Fruit fly (Drosophila melanogaster) whole organism, pupa: ENCODE measurements around the gene Sgs1.

ENCODE experiments used
- CG10348 ChIP-seq: fragments of 200-800 bp; sonication (Bioruptor generic); IDR thresholded peaks from 2 replicates; pipeline ENCODE4 v1.3.6; 2022; ENCODE audit warnings: missing biosample characterization, missing genetic modification characterization
- CG12605 ChIP-seq: fragments of 200-800 bp; sonication (Bioruptor generic); IDR thresholded peaks from 2 replicates; pipeline ENCODE4 v1.3.6; 2022; ENCODE audit warnings: missing biosample characterization, missing genetic modification characterization
- CG13204 ChIP-seq: fragments of 200-800 bp; sonication (Bioruptor generic); optimal IDR thresholded peaks from 2 replicates; lab custom pipeline; 2018; ENCODE audit warnings: missing biosample characterization, mild to moderate bottlenecking, missing genetic modification characterization, moderate library complexity
- CG14655 ChIP-seq: fragments of 200-800 bp; sonication (Bioruptor generic); optimal IDR thresholded peaks from 3 replicates; lab custom pipeline; 2017; ENCODE audit warnings: mild to moderate bottlenecking, missing biosample characterization, missing genetic modification reagents, missing genetic modification characterization
- CG15710 ChIP-seq: fragments of 200-800 bp; sonication (Bioruptor generic); optimal IDR thresholded peaks from 2 replicates; lab custom pipeline; 2018; ENCODE audit warnings: missing biosample characterization, mild to moderate bottlenecking, missing genetic modification characterization, moderate library complexity
- CG17806 ChIP-seq: fragments of 200-800 bp; sonication (Bioruptor generic); optimal IDR thresholded peaks from 2 replicates; lab custom pipeline; 2018; ENCODE audit warnings: missing biosample characterization, mild to moderate bottlenecking, missing genetic modification characterization, moderate library complexity
- CG32121 ChIP-seq: fragments of 200-800 bp; sonication (Bioruptor generic); IDR thresholded peaks from 2 replicates; pipeline ENCODE4 v1.3.6; 2022; ENCODE audit warnings: missing biosample characterization, missing genetic modification characterization
- CG34367 ChIP-seq: fragments of 200-800 bp; sonication (Bioruptor generic); optimal IDR thresholded peaks from 2 replicates; lab custom pipeline; 2018; ENCODE audit warnings: missing biosample characterization, mild to moderate bottlenecking, missing genetic modification characterization
- CG4496 ChIP-seq: fragments of 200-800 bp; sonication (Bioruptor generic); IDR thresholded peaks from 3 replicates; pipeline ENCODE4 v1.3.6; 2022; ENCODE audit warnings: missing biosample characterization, missing genetic modification characterization
- CG8159 ChIP-seq: fragments of 200-800 bp; sonication (Bioruptor generic); optimal IDR thresholded peaks from 3 replicates; lab custom pipeline; 2018; ENCODE audit warnings: missing biosample characterization, mild to moderate bottlenecking, missing genetic modification characterization, moderate library complexity
- CG8301 ChIP-seq: fragments of 200-800 bp; sonication (Bioruptor generic); optimal IDR thresholded peaks from 2 replicates; lab custom pipeline; 2018; ENCODE audit warnings: missing biosample characterization, mild to moderate bottlenecking, missing genetic modification characterization
- CG9948 ChIP-seq: fragments of 200-800 bp; sonication (Bioruptor generic); optimal IDR thresholded peaks from 2 replicates; lab custom pipeline; 2018; ENCODE audit warnings: missing biosample characterization, mild to moderate bottlenecking, missing genetic modification characterization, moderate library complexity
- D1 ChIP-seq: fragments of 200-800 bp; sonication (Bioruptor generic); optimal IDR thresholded peaks from 2 replicates; lab custom pipeline; 2018; ENCODE audit warnings: missing biosample characterization, mild to moderate bottlenecking, missing genetic modification characterization, moderate library complexity
- EcR ChIP-seq: fragments of 200-800 bp; sonication (Bioruptor generic); optimal IDR thresholded peaks from 3 replicates; lab custom pipeline; 2019; ENCODE audit warnings: missing biosample characterization, missing genetic modification characterization, mild to moderate bottlenecking, moderate library complexity, missing genetic modification reagents
- Ets98B ChIP-seq: fragments of 200-800 bp; sonication (Bioruptor generic); IDR thresholded peaks from 2 replicates; pipeline ENCODE4 v1.3.6; 2022; ENCODE audit warnings: missing biosample characterization, missing genetic modification characterization
- Pif1A ChIP-seq: fragments of 200-800 bp; sonication (Bioruptor generic); optimal IDR thresholded peaks from 3 replicates; lab custom pipeline; 2016; ENCODE audit warnings: missing biosample characterization, missing genetic modification characterization
- Pif1B ChIP-seq: fragments of 200-800 bp; sonication (Bioruptor generic); optimal IDR thresholded peaks from 3 replicates; lab custom pipeline; 2016; ENCODE audit warnings: missing biosample characterization, missing genetic modification characterization
- Snoo ChIP-seq: fragments of 200-800 bp; sonication (Bioruptor generic); optimal IDR thresholded peaks from 3 replicates; lab custom pipeline; 2017; ENCODE audit warnings: missing biosample characterization, mild to moderate bottlenecking, missing genetic modification characterization, inconsistent platforms
- fd96Ca ChIP-seq: fragments of 200-800 bp; sonication (Bioruptor generic); IDR thresholded peaks from 3 replicates; pipeline ENCODE4 v1.3.6; 2022; ENCODE audit warnings: missing biosample characterization, missing genetic modification characterization
- gl ChIP-seq: fragments of 200-800 bp; sonication (Bioruptor generic); optimal IDR thresholded peaks from 2 replicates; lab custom pipeline; 2018; ENCODE audit warnings: missing biosample characterization, mild to moderate bottlenecking, missing genetic modification characterization
- rn ChIP-seq: fragments of 200-800 bp; sonication (Bioruptor generic); IDR thresholded peaks from 2 replicates; pipeline ENCODE4 v1.3.6; 2022; ENCODE audit warnings: missing biosample characterization, missing genetic modification characterization

The Sgs1 gene

DNA sequence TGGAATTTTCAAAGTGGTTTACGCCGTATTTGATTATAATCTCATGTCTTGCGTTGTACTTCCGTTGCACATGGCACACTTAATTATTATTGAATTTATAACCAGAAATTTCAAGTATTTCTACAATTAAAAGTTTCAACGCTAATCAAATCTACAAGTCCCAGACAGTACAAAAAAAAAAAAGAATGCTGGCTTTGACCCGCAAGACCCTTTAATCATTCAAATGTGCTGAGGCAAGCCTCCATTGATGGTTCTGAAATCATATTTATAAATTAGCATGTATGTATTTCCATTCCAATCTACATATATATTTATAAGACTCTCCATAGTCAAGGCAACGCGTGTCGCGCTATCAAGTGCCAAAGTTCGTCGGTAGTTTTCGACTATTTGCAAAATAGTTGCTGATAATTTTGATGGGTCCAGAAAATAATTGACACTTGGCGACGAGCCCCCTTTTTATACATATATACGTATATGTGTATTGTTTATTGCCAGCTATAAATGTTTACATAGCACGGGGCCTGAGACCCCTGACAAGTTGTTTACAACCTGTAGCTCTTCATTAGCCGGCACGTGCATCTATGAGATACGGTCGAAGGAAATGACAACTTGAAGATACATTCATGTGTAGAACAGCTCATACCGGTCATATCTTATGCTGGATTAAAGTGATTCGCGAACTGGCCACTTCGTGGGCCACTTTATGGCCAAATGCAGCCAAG, 40.6 kb upstream of the Sgs1 start:
- TF ChIP-seq CG32121 (GFP tag; lab: Robert Waterston, UW), result no peak
- no peak for TF ChIP-seq D1 (tag; lab: Kevin White, UChicago)
- TF ChIP-seq CG8159 (tag; lab: Kevin White, UChicago), result no peak
- peak; percentile 14 for TF ChIP-seq EcR (GFP tag; lab: Kevin White, UChicago)
- TF ChIP-seq Ets98B, result 0 out of 2 replicates have a peak, but pooled peaks have one; percentile 13
- TF ChIP-seq rn (GFP tag; lab: Robert Waterston, UW), result no peak
- TF ChIP-seq CG34367 (tag; lab: Kevin White, UChicago), result no peak
- no peak for TF ChIP-seq CG12605 (GFP tag; lab: Robert Waterston, UW)
- TF ChIP-seq fd96Ca (GFP tag; lab: Robert Waterston, UW), result no peak

DNA sequence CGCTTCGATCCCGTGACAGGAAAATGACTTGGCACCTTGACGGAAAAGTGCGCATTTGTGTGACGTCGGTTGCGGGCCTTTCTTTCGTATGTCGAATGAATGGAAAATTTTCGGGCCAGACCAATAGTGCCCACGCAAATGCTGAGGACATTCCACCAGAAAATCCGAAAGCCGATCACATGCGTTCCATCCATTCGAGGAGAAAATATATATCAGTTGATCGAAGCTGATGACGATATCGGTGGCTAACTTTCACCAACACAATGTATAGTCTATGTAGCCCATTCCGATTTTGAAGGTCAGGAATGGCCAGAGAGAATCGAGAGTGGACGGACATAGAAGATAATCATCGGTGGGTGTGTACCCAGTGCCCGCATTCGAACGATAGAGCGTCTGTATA, 39.0 kb upstream of the Sgs1 start:
- no peak for TF ChIP-seq CG4496

DNA sequence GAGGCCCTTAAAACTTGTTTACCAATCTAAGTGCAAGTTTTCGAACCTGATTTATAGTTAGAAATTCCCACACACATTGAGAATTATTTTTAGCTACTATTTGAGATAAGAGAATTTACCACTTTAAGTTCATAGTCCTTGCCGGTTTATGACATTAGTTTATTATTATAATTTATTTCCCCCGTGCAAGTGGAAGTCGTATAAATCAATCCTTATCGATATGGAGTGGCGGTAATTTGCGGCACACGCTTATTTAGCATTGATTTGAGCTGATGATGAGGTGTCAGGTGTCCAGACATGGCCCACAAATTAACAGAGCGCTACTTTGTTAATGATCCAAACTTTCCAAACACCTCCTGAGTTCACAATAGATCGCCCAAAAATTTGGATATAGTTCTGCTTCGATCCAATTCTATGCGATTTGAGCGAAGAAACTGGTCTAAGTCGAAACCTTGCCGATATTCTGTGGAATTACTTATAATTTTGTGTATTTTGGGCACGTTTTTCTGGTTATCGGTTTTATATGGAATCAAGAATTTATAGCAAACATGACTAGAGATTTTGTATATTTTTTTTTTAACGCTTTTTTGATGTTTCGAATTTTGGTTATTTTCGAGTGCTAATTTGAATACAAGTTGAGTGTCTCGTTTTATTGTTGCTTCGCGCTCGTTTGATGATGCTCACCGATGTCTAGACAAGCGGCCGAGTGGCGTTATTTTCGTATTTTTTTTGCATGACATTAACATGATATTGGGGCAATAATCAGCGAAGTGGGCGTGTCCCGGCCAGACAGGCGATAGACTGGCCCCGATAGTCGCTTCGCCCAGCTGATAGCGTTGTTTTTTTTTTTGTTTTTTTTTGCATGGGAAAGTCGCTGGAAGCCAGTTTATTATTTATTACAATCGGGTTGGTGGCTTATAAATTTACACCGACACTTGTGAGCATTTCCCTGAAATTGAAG, 37.3 kb upstream of the Sgs1 start:
- TF ChIP-seq rn (GFP tag; lab: Robert Waterston, UW), result no peak
- TF ChIP-seq Pif1A (GFP tag; lab: Kevin White, UChicago), result no peak
- no peak for TF ChIP-seq Pif1B (GFP tag; lab: Kevin White, UChicago)
- no peak for TF ChIP-seq D1 (tag; lab: Kevin White, UChicago)
- no peak for TF ChIP-seq Snoo (tag; lab: Kevin White, UChicago)
- no peak for TF ChIP-seq fd96Ca (GFP tag; lab: Robert Waterston, UW)
- no peak for TF ChIP-seq CG8159 (tag; lab: Kevin White, UChicago)
- TF ChIP-seq gl (tag; lab: Kevin White, UChicago), result no peak
- TF ChIP-seq, all 21 proteins: peak for 0

DNA sequence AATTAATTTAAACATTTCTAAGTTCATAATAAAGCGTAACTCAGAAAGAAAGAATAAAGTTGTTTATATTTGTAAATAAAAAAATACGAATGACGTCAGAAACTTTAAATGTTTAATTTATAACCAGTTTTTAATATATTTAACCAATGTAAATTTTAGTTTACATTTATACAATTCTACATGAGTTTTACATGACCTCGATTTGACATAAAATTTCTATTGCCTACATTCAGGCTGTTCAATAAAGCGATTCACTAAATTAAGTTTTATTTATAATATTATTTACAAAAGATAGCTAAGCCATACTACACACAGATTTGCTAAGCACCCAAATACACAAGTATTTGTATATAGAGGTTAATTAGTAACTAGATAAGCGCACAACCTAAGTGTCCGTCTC, 33.4 kb upstream of the Sgs1 start:
- TF ChIP-seq CG13204 (GFP tag; lab: Kevin White, UChicago) (no peak), Pif1B (GFP tag; lab: Kevin White, UChicago) (no peak), fd96Ca (GFP tag; lab: Robert Waterston, UW) (no peak), CG15710 (no peak), CG10348 (GFP tag; lab: Robert Waterston, UW) (no peak), gl (tag; lab: Kevin White, UChicago) (no peak), CG14655 (no peak), CG34367 (tag; lab: Kevin White, UChicago) (no peak), CG8301 (tag; lab: Kevin White, UChicago) (no peak), Ets98B (no peak), CG32121 (GFP tag; lab: Robert Waterston, UW) (no peak), CG17806 (tag; lab: Kevin White, UChicago) (no peak)

DNA sequence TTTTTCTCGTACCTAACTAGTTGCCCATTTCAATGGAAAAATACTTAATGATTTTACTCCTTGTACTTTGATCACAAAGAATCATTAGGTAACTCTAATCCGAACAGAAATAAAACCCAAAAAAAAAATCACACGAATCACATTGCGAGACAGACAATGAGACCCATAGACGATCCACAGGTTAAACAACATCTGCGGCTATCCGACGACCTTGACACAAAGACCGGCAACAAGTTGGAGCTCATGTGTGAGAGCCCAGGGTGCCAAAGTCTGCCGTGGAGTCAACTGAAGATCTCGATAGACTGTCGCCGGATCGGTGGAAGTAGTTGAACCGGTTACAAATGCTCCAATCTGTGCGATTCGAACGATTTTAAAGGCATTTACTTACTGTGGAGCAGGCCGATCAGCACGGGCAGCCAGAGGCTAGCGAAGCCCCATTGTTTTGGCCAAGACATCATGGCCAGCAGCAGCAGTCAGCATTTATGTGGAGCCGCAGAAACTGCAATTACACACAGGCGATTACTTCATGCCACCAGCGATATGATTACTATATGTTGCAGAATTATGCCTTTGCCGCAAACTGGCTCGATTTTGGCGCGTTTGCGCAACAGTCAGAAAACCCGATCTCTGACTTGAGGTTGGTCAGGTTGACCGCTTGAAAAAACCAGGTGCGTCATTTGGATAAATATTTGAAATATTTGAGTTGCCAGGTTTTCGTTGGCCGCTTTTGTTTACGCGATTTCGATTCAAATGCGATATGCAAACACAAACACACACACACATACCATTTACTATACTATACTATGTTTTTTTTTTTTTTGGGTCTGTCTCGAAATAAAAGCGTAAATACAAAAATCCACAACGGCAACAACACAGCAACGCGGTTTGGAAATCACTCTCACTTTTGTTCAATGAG, 31.6 kb upstream of the Sgs1 start:
- TF ChIP-seq CG4496 (0 out of 3 replicates have a peak, but pooled peaks have one; percentile 21), CG13204 (GFP tag; lab: Kevin White, UChicago) (no peak), EcR (GFP tag; lab: Kevin White, UChicago) (peak; percentile 38)
- TF ChIP-seq, all 21 proteins: peak for 2

DNA sequence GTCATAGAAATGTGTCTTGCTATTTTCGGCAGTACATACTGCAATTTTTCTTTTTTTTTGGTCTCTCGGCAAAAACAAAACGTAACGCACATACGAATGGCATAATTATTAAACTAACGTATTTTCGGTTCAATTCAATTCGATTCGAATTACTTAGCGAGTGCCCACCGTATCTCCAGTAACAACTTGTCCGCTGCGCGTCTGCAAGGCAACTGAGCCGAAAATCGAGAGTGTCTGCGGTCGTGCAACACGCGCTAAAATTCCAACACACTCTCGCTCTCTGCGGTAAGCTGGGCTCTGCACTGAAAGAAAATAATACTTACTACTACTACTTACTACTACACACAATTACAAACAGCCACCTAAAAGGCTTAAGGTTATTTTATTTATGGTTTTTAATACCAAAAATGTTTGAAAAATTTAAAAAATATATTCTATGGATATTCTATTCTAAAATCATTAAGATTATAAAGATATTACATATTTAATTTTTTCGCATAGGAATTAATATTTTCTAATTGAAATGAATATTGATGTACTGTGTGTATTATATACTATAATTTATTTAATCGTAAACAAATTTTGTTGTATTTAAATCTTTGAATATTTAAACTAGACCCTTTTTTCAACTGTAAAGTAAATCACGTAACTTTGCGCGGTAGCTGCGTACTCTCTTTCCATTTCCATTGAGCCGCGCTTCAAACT, 30.5 kb upstream of the Sgs1 start, which contains the start of gene snsl:
Gene snsl (minus strand): TSS at position 217 of the 705 bp plus-strand sequence.
- TF ChIP-seq CG34367 (tag; lab: Kevin White, UChicago), result peak; percentile 46
- TF ChIP-seq D1 (tag; lab: Kevin White, UChicago), result peak; percentile 23
- peak; percentile 68 for TF ChIP-seq CG17806 (tag; lab: Kevin White, UChicago)
- no peak for TF ChIP-seq rn (GFP tag; lab: Robert Waterston, UW)
- peak; percentile 55 for TF ChIP-seq CG14655
- TF ChIP-seq CG4496, result peak; percentile 56; the same call in 2 of the 3 replicates
- TF ChIP-seq gl (tag; lab: Kevin White, UChicago), result no peak
- peak; percentile 45 for TF ChIP-seq CG32121 (GFP tag; lab: Robert Waterston, UW)
- peak; percentile 79 for TF ChIP-seq CG15710
- no peak for TF ChIP-seq CG12605 (GFP tag; lab: Robert Waterston, UW)
- no peak for TF ChIP-seq EcR (GFP tag; lab: Kevin White, UChicago)
- TF ChIP-seq CG8159 (tag; lab: Kevin White, UChicago), result peak; percentile 86
- peak; percentile 32 for TF ChIP-seq Snoo (tag; lab: Kevin White, UChicago)
- no peak for TF ChIP-seq CG10348 (GFP tag; lab: Robert Waterston, UW)
- TF ChIP-seq fd96Ca (GFP tag; lab: Robert Waterston, UW), result peak; percentile 71; the same call in 2 of the 3 replicates
- TF ChIP-seq CG8301 (tag; lab: Kevin White, UChicago), result peak; percentile 21
- TF ChIP-seq CG13204 (GFP tag; lab: Kevin White, UChicago), result peak; percentile 68
- TF ChIP-seq Pif1A (GFP tag; lab: Kevin White, UChicago), result no peak
- TF ChIP-seq Ets98B, result peak; percentile 50
- peak; percentile 77 for TF ChIP-seq CG9948
- peak; percentile 33 for TF ChIP-seq Pif1B (GFP tag; lab: Kevin White, UChicago)
